Fruit fly (Drosophila melanogaster) whole organism, pupa: ENCODE measurements around the gene CG33796.

Experiments
- CG14655 ChIP-seq: fragments of 200-800 bp; sonication (Bioruptor generic); optimal IDR thresholded peaks from 3 replicates; lab custom pipeline; 2017; ENCODE audit warnings: mild to moderate bottlenecking, missing biosample characterization, missing genetic modification reagents, missing genetic modification characterization
- CG34367 ChIP-seq: fragments of 200-800 bp; sonication (Bioruptor generic); optimal IDR thresholded peaks from 2 replicates; lab custom pipeline; 2018; ENCODE audit warnings: missing biosample characterization, mild to moderate bottlenecking, missing genetic modification characterization
- CG4496 ChIP-seq: fragments of 200-800 bp; sonication (Bioruptor generic); IDR thresholded peaks from 3 replicates; pipeline ENCODE4 v1.3.6; 2022; ENCODE audit warnings: missing biosample characterization, missing genetic modification characterization
- D1 ChIP-seq: fragments of 200-800 bp; sonication (Bioruptor generic); optimal IDR thresholded peaks from 2 replicates; lab custom pipeline; 2018; ENCODE audit warnings: missing biosample characterization, mild to moderate bottlenecking, missing genetic modification characterization, moderate library complexity
- Ets98B ChIP-seq: fragments of 200-800 bp; sonication (Bioruptor generic); IDR thresholded peaks from 2 replicates; pipeline ENCODE4 v1.3.6; 2022; ENCODE audit warnings: missing biosample characterization, missing genetic modification characterization
- gl ChIP-seq: fragments of 200-800 bp; sonication (Bioruptor generic); optimal IDR thresholded peaks from 2 replicates; lab custom pipeline; 2018; ENCODE audit warnings: missing biosample characterization, mild to moderate bottlenecking, missing genetic modification characterization

- TF ChIP-seq CG14655 (no peak), D1 (tag; lab: Kevin White, UChicago) (no peak), gl (no peak), CG4496 (GFP tag; lab: Robert Waterston, UW) (no peak), Ets98B (no peak), CG34367 (tag; lab: Kevin White, UChicago) (no peak)
These were observed 22.6 kb downstream of the CG33796 start for dm6 chr3L:16147325-16147724.
